Worm (Caenorhabditis elegans): ENCODE data around the gene nlp-82.
A peak's percentile ranks its signal among the peaks of the same experiment; 100 is the strongest.

- TF ChIP-seq elt-1 (tag; optimal IDR thresholded peaks at IDR 0.05) (peak; percentile 50), lin-39 (tag; optimal IDR thresholded peaks at IDR 0.05) (peak; percentile 82), nfya-1 (tag; optimal IDR thresholded peaks at IDR 0.05; ENCODE audit: insufficient read depth) (peak; percentile 64), ztf-4 (tag; optimal IDR thresholded peaks at IDR 0.05) (no peak), nhr-237 (tag; optimal IDR thresholded peaks at IDR 0.05) (no peak), sea-2 (GFP tag; optimal IDR thresholded peaks at IDR 0.05) (no peak), jun-1 (tag; optimal IDR thresholded peaks at IDR 0.05) (no peak), nhr-25 (tag; optimal IDR thresholded peaks at IDR 0.05) (no peak), aly-2 (tag; optimal IDR thresholded peaks at IDR 0.05) (no peak), ZK546.5 (tag; optimal IDR thresholded peaks at IDR 0.05) (no peak), unc-39 (tag; optimal IDR thresholded peaks at IDR 0.05) (no peak), fkh-10 (GFP tag; optimal IDR thresholded peaks at IDR 0.05) (no peak), snpc-4 (tag; optimal IDR thresholded peaks at IDR 0.05) (no peak), elt-2 (tag; optimal IDR thresholded peaks at IDR 0.05) (no peak)
Observed at ce11 chrII:9264689-9265278, 10.7 kb upstream of the nlp-82 start.
